Fruit fly (Drosophila melanogaster) whole organism, prepupa: ENCODE data around the gene CG11563.

ENCODE experiments used
- Blimp-1 ChIP-seq: fragments of 200-800 bp; sonication (Bioruptor generic); optimal IDR thresholded peaks from 3 replicates; lab custom pipeline; 2017; ENCODE audit warnings: missing biosample characterization, missing genetic modification characterization, mild to moderate bottlenecking, moderate library complexity, missing genetic modification reagents
- CG10631 ChIP-seq: fragments of 200-800 bp; sonication (Bioruptor generic); optimal IDR thresholded peaks from 2 replicates; lab custom pipeline; 2016; ENCODE audit warnings: missing biosample characterization, missing genetic modification characterization
- CG11762 ChIP-seq: fragments of 200-800 bp; sonication (Bioruptor generic); optimal IDR thresholded peaks from 3 replicates; lab custom pipeline; 2016; ENCODE audit warnings: missing biosample characterization, missing genetic modification characterization; ENCODE audit not compliant: insufficient read depth
- CG11902 ChIP-seq: fragments of 200-800 bp; sonication (Bioruptor generic); optimal IDR thresholded peaks from 3 replicates; lab custom pipeline; 2016; ENCODE audit warnings: missing biosample characterization, missing genetic modification characterization
- CG15336 ChIP-seq: fragments of 200-800 bp; sonication (Bioruptor generic); IDR thresholded peaks from 2 replicates; pipeline ENCODE4 v1.3.6; 2022; ENCODE audit warnings: missing biosample characterization, missing genetic modification characterization
- CG1621 ChIP-seq: fragments of 200-800 bp; sonication (Bioruptor generic); optimal IDR thresholded peaks from 3 replicates; lab custom pipeline; 2018; ENCODE audit warnings: missing biosample characterization, mild to moderate bottlenecking, missing genetic modification characterization
- CG16779 ChIP-seq: fragments of 200-800 bp; sonication (Bioruptor generic); optimal IDR thresholded peaks from 3 replicates; lab custom pipeline; 2017; ENCODE audit warnings: missing biosample characterization, mild to moderate bottlenecking, missing genetic modification characterization
- CG31627 ChIP-seq: fragments of 200-800 bp; sonication (Bioruptor generic); optimal IDR thresholded peaks from 3 replicates; lab custom pipeline; 2016; ENCODE audit warnings: missing biosample characterization, missing genetic modification characterization
- CG32006 ChIP-seq: fragments of 200-800 bp; sonication (Bioruptor generic); optimal IDR thresholded peaks from 3 replicates; lab custom pipeline; 2017; ENCODE audit warnings: missing biosample characterization, mild to moderate bottlenecking, missing genetic modification characterization
- CG34406 ChIP-seq: fragments of 200-800 bp; sonication (Bioruptor generic); optimal IDR thresholded peaks from 3 replicates; lab custom pipeline; 2016; ENCODE audit warnings: missing biosample characterization, missing genetic modification characterization
- CG4318 ChIP-seq: fragments of 200-800 bp; sonication (Bioruptor generic); optimal IDR thresholded peaks from 3 replicates; lab custom pipeline; 2017; ENCODE audit warnings: missing biosample characterization, mild to moderate bottlenecking, missing genetic modification characterization
- CG6163 ChIP-seq: fragments of 200-800 bp; sonication (Bioruptor generic); IDR thresholded peaks from 3 replicates; pipeline ENCODE4 v1.3.6; 2022; ENCODE audit warnings: missing biosample characterization, missing genetic modification characterization
- CG6276 ChIP-seq: fragments of 200-800 bp; sonication (Bioruptor generic); optimal IDR thresholded peaks from 2 replicates; lab custom pipeline; 2017; ENCODE audit warnings: missing biosample characterization, mild to moderate bottlenecking, missing genetic modification characterization
- CG6854 ChIP-seq: fragments of 200-800 bp; sonication (Bioruptor generic); optimal IDR thresholded peaks from 2 replicates; lab custom pipeline; 2017; ENCODE audit warnings: missing biosample characterization, mild to moderate bottlenecking, missing genetic modification characterization
- CG7368 ChIP-seq: fragments of 200-800 bp; sonication (Bioruptor generic); optimal IDR thresholded peaks from 3 replicates; lab custom pipeline; 2016; ENCODE audit warnings: missing biosample characterization, missing genetic modification characterization
- CG8119 ChIP-seq: fragments of 200-800 bp; sonication (Bioruptor generic); IDR thresholded peaks from 3 replicates; pipeline ENCODE4 v1.3.6; 2022; ENCODE audit warnings: missing biosample characterization, missing genetic modification characterization
- CG8319 ChIP-seq: fragments of 200-800 bp; sonication (Bioruptor generic); optimal IDR thresholded peaks from 3 replicates; lab custom pipeline; 2016; ENCODE audit warnings: missing biosample characterization, missing genetic modification characterization
- CG8632 ChIP-seq: fragments of 200-800 bp; sonication (Bioruptor generic); optimal IDR thresholded peaks from 3 replicates; lab custom pipeline; 2016; ENCODE audit warnings: missing biosample characterization, missing genetic modification characterization
- CG9139 ChIP-seq: fragments of 200-800 bp; sonication (Bioruptor generic); optimal IDR thresholded peaks from 3 replicates; lab custom pipeline; 2017; ENCODE audit warnings: missing biosample characterization, mild to moderate bottlenecking, missing genetic modification characterization
- Eip75B ChIP-seq: fragments of 200-800 bp; sonication (Bioruptor generic); optimal IDR thresholded peaks from 3 replicates; lab custom pipeline; 2016; ENCODE audit warnings: missing biosample characterization, missing genetic modification characterization
- Eip78C ChIP-seq: fragments of 200-800 bp; sonication (Bioruptor generic); peaks from one replicate; lab custom pipeline; 2016; ENCODE audit warnings: missing biosample characterization, missing genetic modification characterization
- Eip93F ChIP-seq: fragments of 200-800 bp; sonication (Bioruptor generic); optimal IDR thresholded peaks from 2 replicates; lab custom pipeline; 2016; ENCODE audit warnings: missing biosample characterization, mild to moderate bottlenecking, missing genetic modification characterization
- Ets21C ChIP-seq: fragments of 200-800 bp; sonication (Bioruptor generic); optimal IDR thresholded peaks from 3 replicates; lab custom pipeline; 2016; ENCODE audit warnings: missing biosample characterization, missing genetic modification characterization
- Ets96B ChIP-seq: fragments of 200-800 bp; optimal IDR thresholded peaks from 2 replicates; lab custom pipeline; 2019; ENCODE audit warnings: missing biosample characterization, mild to moderate bottlenecking, missing genetic modification characterization, moderate library complexity
- Gug ChIP-seq: fragments of 200-800 bp; sonication (Bioruptor generic); IDR thresholded peaks from 2 replicates; pipeline ENCODE4 v1.3.6; 2022; ENCODE audit warnings: missing biosample characterization, missing genetic modification characterization
- Hr38 ChIP-seq: sonication (Bioruptor generic); optimal IDR thresholded peaks from 2 replicates; lab custom pipeline; 2016; ENCODE audit warnings: missing biosample characterization, missing genetic modification characterization
- Hr39 ChIP-seq: fragments of 200-800 bp; sonication (Bioruptor generic); optimal IDR thresholded peaks from 2 replicates; lab custom pipeline; 2016; ENCODE audit warnings: missing biosample characterization, missing genetic modification characterization
- Hr4 ChIP-seq: fragments of 200-800 bp; sonication (Bioruptor generic); optimal IDR thresholded peaks from 3 replicates; lab custom pipeline; 2016; ENCODE audit warnings: missing biosample characterization, missing genetic modification characterization
- Lpt ChIP-seq: fragments of 200-800 bp; sonication (Bioruptor generic); optimal IDR thresholded peaks from 3 replicates; lab custom pipeline; 2016; ENCODE audit warnings: missing biosample characterization, missing genetic modification characterization
- Met ChIP-seq: fragments of 200-800 bp; sonication (Bioruptor generic); optimal IDR thresholded peaks from 3 replicates; lab custom pipeline; 2016; ENCODE audit warnings: missing biosample characterization, missing genetic modification characterization
- Smox ChIP-seq: fragments of 200-800 bp; sonication (Bioruptor generic); optimal IDR thresholded peaks from 3 replicates; lab custom pipeline; 2016; ENCODE audit warnings: missing biosample characterization, missing genetic modification characterization
- Sox14 ChIP-seq: fragments of 200-800 bp; sonication (Bioruptor generic); optimal IDR thresholded peaks from 3 replicates; lab custom pipeline; 2016; ENCODE audit warnings: missing biosample characterization, missing genetic modification characterization
- Sox15 ChIP-seq: fragments of 200-800 bp; sonication (Bioruptor generic); optimal IDR thresholded peaks from 3 replicates; lab custom pipeline; 2016; ENCODE audit warnings: missing biosample characterization, missing genetic modification characterization
- achi ChIP-seq: fragments of 200-800 bp; sonication (Bioruptor generic); optimal IDR thresholded peaks from 3 replicates; lab custom pipeline; 2016; ENCODE audit warnings: missing biosample characterization, missing genetic modification characterization
- acj6 ChIP-seq: fragments of 200-800 bp; sonication (Bioruptor generic); optimal IDR thresholded peaks from 3 replicates; lab custom pipeline; 2016; ENCODE audit warnings: missing biosample characterization, missing genetic modification characterization
- dac ChIP-seq: fragments of 200-800 bp; sonication (Bioruptor generic); optimal IDR thresholded peaks from 2 replicates; lab custom pipeline; 2017; ENCODE audit warnings: missing biosample characterization, mild to moderate bottlenecking, missing genetic modification characterization
- dsx ChIP-seq: fragments of 200-800 bp; optimal IDR thresholded peaks from 3 replicates; lab custom pipeline; 2019; ENCODE audit warnings: missing biosample characterization, mild to moderate bottlenecking, missing genetic modification characterization, moderate library complexity; ENCODE audit not compliant: poor library complexity, severe bottlenecking
- eg ChIP-seq: fragments of 200-800 bp; sonication (Bioruptor generic); IDR thresholded peaks from 3 replicates; pipeline ENCODE4 v1.3.6; 2022; ENCODE audit warnings: missing biosample characterization, missing genetic modification characterization
- esn ChIP-seq: fragments of 200-800 bp; sonication (Bioruptor generic); optimal IDR thresholded peaks from 2 replicates; lab custom pipeline; 2016; ENCODE audit warnings: missing biosample characterization, mild to moderate bottlenecking, missing genetic modification characterization, moderate library complexity
- fd59A ChIP-seq: fragments of 200-800 bp; sonication (Bioruptor generic); optimal IDR thresholded peaks from 2 replicates; lab custom pipeline; 2017; ENCODE audit warnings: missing biosample characterization, mild to moderate bottlenecking, missing genetic modification characterization, missing genetic modification reagents
- fd85E ChIP-seq: fragments of 200-800 bp; sonication (Bioruptor generic); optimal IDR thresholded peaks from 3 replicates; lab custom pipeline; 2016; ENCODE audit warnings: missing biosample characterization, missing genetic modification characterization
- net ChIP-seq: fragments of 200-800 bp; sonication (Bioruptor generic); optimal IDR thresholded peaks from 3 replicates; lab custom pipeline; 2016; ENCODE audit warnings: missing biosample characterization, missing genetic modification characterization
- pdm3 ChIP-seq: fragments of 200-800 bp; sonication (Bioruptor generic); optimal IDR thresholded peaks from 3 replicates; lab custom pipeline; 2016; ENCODE audit warnings: missing biosample characterization, missing genetic modification characterization
- salr ChIP-seq, 2 experiments: fragments of 200-800 bp; sonication (Bioruptor generic); optimal IDR thresholded peaks; 3 replicates each; lab custom pipeline; 2016 to 2018; ENCODE audit warnings: missing biosample characterization in 2 of 2, missing genetic modification characterization in 2 of 2, mild to moderate bottlenecking in 1 of 2
- spab ChIP-seq: fragments of 200-800 bp; sonication (Bioruptor generic); optimal IDR thresholded peaks from 2 replicates; lab custom pipeline; 2017; ENCODE audit warnings: missing biosample characterization, mild to moderate bottlenecking, missing genetic modification characterization, missing genetic modification reagents
- ss ChIP-seq, 2 experiments: fragments of 200-800 bp; sonication (Bioruptor generic); optimal IDR thresholded peaks; 2 replicates in 1 of 2; 3 replicates in 1 of 2; lab custom pipeline; 2017 to 2018; ENCODE audit warnings: mild to moderate bottlenecking in 2 of 2, missing biosample characterization in 2 of 2, missing genetic modification characterization in 2 of 2, moderate library complexity in 1 of 2

The CG11563 gene

dm6 chr3R:31688671-31689642 lies 47.9 kb upstream of the CG11563 start (continued):
- TF ChIP-seq CG34406 (GFP tag; lab: Kevin White, UChicago) = peak; percentile 65
- TF ChIP-seq eg = no peak
- no peak for TF ChIP-seq Hr38 (GFP tag; lab: Kevin White, UChicago)
- TF ChIP-seq CG4318 (GFP tag; lab: Kevin White, UChicago) = peak; percentile 38
- peak; percentile 69 for TF ChIP-seq CG32006
- TF ChIP-seq Eip78C = peak; percentile 88
- peak; percentile 43 for TF ChIP-seq CG6854
- TF ChIP-seq CG6276 (GFP tag; lab: Kevin White, UChicago) = no peak
- peak; percentile 52 for TF ChIP-seq CG31627 (GFP tag; lab: Kevin White, UChicago)
- TF ChIP-seq salr (GFP tag; optimal IDR thresholded peaks at IDR 0.05; lab: Kevin White, UChicago) = peak in 1 of 2 experiments; percentile 59
- no peak for TF ChIP-seq dac (GFP tag; lab: Kevin White, UChicago)
- TF ChIP-seq CG7368 (GFP tag; lab: Kevin White, UChicago) = peak; percentile 44
- no peak for TF ChIP-seq CG16779 (tag; lab: Kevin White, UChicago)
- peak; percentile 63 for TF ChIP-seq Met
- TF ChIP-seq CG15336 = no peak
- peak; percentile 42 for TF ChIP-seq Sox15
- TF ChIP-seq Sox14 (GFP tag; lab: Kevin White, UChicago) = peak; percentile 38
- peak; percentile 63 for TF ChIP-seq acj6 (GFP tag; lab: Kevin White, UChicago)
- TF ChIP-seq achi (GFP tag; lab: Kevin White, UChicago) = peak; percentile 62

dm6 chr3R:31689727-31690126 lies 47.1 kb upstream of the CG11563 start:
- TF ChIP-seq spab (GFP tag; lab: Kevin White, UChicago) (no peak), Gug (GFP tag; lab: Robert Waterston, UW) (no peak), CG31627 (GFP tag; lab: Kevin White, UChicago) (no peak), CG11902 (GFP tag; lab: Kevin White, UChicago) (no peak), Eip75B (peak; percentile 48), CG6163 (peak; percentile 33; the same call in 1 of the 3 replicates), Eip78C (peak; percentile 83), Smox (GFP tag; lab: Kevin White, UChicago) (no peak), fd85E (no peak), CG16779 (tag; lab: Kevin White, UChicago) (no peak), Met (no peak), CG8119 (GFP tag; lab: Robert Waterston, UW) (peak; percentile 47; the same call in 1 of the 3 replicates), Ets96B (tag; lab: Kevin White, UChicago) (peak; percentile 8), CG9139 (no peak), esn (GFP tag; lab: Kevin White, UChicago) (no peak), net (GFP tag; lab: Kevin White, UChicago) (peak; percentile 6), Eip93F (GFP tag; lab: Kevin White, UChicago) (no peak), CG7368 (GFP tag; lab: Kevin White, UChicago) (no peak), CG32006 (peak; percentile 87), Ets21C (no peak), CG8632 (no peak), CG10631 (GFP tag; lab: Kevin White, UChicago) (peak; percentile 72), Blimp-1 (GFP tag; lab: Kevin White, UChicago) (no peak), CG8319 (GFP tag; lab: Kevin White, UChicago) (no peak), Hr4 (GFP tag; lab: Kevin White, UChicago) (peak; percentile 82), CG6276 (GFP tag; lab: Kevin White, UChicago) (peak; percentile 43), CG1621 (no peak), fd59A (GFP tag; lab: Kevin White, UChicago) (no peak), CG11762 (GFP tag; lab: Kevin White, UChicago) (peak; percentile 30), CG4318 (GFP tag; lab: Kevin White, UChicago) (peak; percentile 70), dac (GFP tag; lab: Kevin White, UChicago) (peak; percentile 72), dsx (GFP tag; lab: Kevin White, UChicago) (no peak), pdm3 (peak; percentile 63), ss (GFP tag; optimal IDR thresholded peaks at IDR 0.05; lab: Kevin White, UChicago) (no peak), acj6 (GFP tag; lab: Kevin White, UChicago) (peak; percentile 45), CG15336 (peak; percentile 56), Hr39 (GFP tag; lab: Kevin White, UChicago) (no peak), Sox15 (no peak), Lpt (no peak)
